Fruit fly (Drosophila melanogaster) whole organism, wandering third instar larva: ENCODE data around the gene gdrd.

Source experiments
- Abd-B ChIP-seq: fragments of >200 bp; optimal IDR thresholded peaks from 2 replicates; lab custom pipeline; 2017; ENCODE audit warnings: missing biosample characterization, missing genetic modification characterization
- CG32264 ChIP-seq: fragments of 200-800 bp; sonication (Bioruptor generic); optimal IDR thresholded peaks from 2 replicates; lab custom pipeline; 2016; ENCODE audit warnings: missing biosample characterization, missing genetic modification characterization
- CG9705 ChIP-seq: fragments of 200-800 bp; sonication (Bioruptor generic); optimal IDR thresholded peaks from 2 replicates; lab custom pipeline; 2018; ENCODE audit warnings: missing biosample characterization, mild to moderate bottlenecking, missing genetic modification characterization
- CrebA ChIP-seq: fragments of 200-800 bp; sonication (Bioruptor generic); optimal IDR thresholded peaks from 2 replicates; lab custom pipeline; 2016; ENCODE audit warnings: missing biosample characterization, mild to moderate bottlenecking, missing genetic modification characterization, borderline replicate concordance
- Dfd ChIP-seq: fragments of >200 bp; optimal IDR thresholded peaks from 2 replicates; lab custom pipeline; 2017; ENCODE audit warnings: missing biosample characterization, missing genetic modification characterization
- Dif ChIP-seq: fragments of 200-275, 200-300 bp; sonication (Bioruptor generic); optimal IDR thresholded peaks from 2 replicates; lab custom pipeline; 2018; ENCODE audit warnings: missing biosample characterization, missing genetic modification characterization; ENCODE audit not compliant: partially characterized antibody
- GATAd ChIP-seq: sonication (Bioruptor generic); optimal IDR thresholded peaks from 2 replicates; lab custom pipeline; 2016; ENCODE audit warnings: missing biosample characterization, missing genetic modification characterization
- HLH106 ChIP-seq: fragments of 200-800 bp; optimal IDR thresholded peaks from 3 replicates; lab custom pipeline; 2019; ENCODE audit warnings: missing biosample characterization, mild to moderate bottlenecking, missing genetic modification characterization, moderate library complexity
- Hnf4 ChIP-seq: fragments of 200-800 bp; sonication (Bioruptor generic); optimal IDR thresholded peaks from 2 replicates; lab custom pipeline; 2016; ENCODE audit warnings: missing biosample characterization, mild to moderate bottlenecking, missing genetic modification characterization
- Hr78 ChIP-seq: fragments of >200 bp; optimal IDR thresholded peaks from 2 replicates; lab custom pipeline; 2017; ENCODE audit warnings: missing biosample characterization, missing genetic modification characterization
- Hr83 ChIP-seq: fragments of 200-300 bp; sonication (Bioruptor generic); optimal IDR thresholded peaks from 2 replicates; lab custom pipeline; 2016; ENCODE audit warnings: missing biosample characterization, mild to moderate bottlenecking, missing genetic modification characterization, moderate library complexity; ENCODE audit not compliant: poor library complexity, severe bottlenecking
- Jra ChIP-seq: sonication (Bioruptor generic); optimal IDR thresholded peaks from 2 replicates; lab custom pipeline; 2016; ENCODE audit warnings: missing biosample characterization, missing genetic modification characterization
- Myc ChIP-seq: fragments of >200 bp; optimal IDR thresholded peaks from 2 replicates; lab custom pipeline; 2017
- N ChIP-seq: fragments of >200 bp; optimal IDR thresholded peaks from 2 replicates; lab custom pipeline; 2018; ENCODE audit warnings: missing biosample characterization, missing external identifiers, missing genetic modification characterization
- Rel ChIP-seq, 2 experiments: fragments of 200-800 bp; sonication (Bioruptor generic) in 1 of 2; optimal IDR thresholded peaks; 2 replicates in 1 of 2; 3 replicates in 1 of 2; lab custom pipeline; 2016 to 2019; ENCODE audit warnings: mild to moderate bottlenecking in 2 of 2, missing biosample characterization in 2 of 2, missing genetic modification characterization in 2 of 2, moderate library complexity in 1 of 2
- Sp1 ChIP-seq: fragments of 200-800 bp; sonication (Bioruptor generic); optimal IDR thresholded peaks from 3 replicates; lab custom pipeline; 2019; ENCODE audit warnings: missing biosample characterization, mild to moderate bottlenecking, missing genetic modification characterization, moderate library complexity
- Vsx2 ChIP-seq: fragments of 200-300, 225-300 bp; sonication (Bioruptor generic); optimal IDR thresholded peaks from 2 replicates; lab custom pipeline; 2018; ENCODE audit warnings: missing biosample characterization, missing genetic modification characterization; ENCODE audit not compliant: partially characterized antibody
- br ChIP-seq: fragments of 200-800 bp; sonication (Bioruptor generic); optimal IDR thresholded peaks from 2 replicates; lab custom pipeline; 2016; ENCODE audit warnings: missing biosample characterization, missing genetic modification characterization
- brk ChIP-seq: fragments of 200-800 bp; sonication (Bioruptor generic); optimal IDR thresholded peaks from 2 replicates; lab custom pipeline; 2016; ENCODE audit warnings: missing biosample characterization, mild to moderate bottlenecking, missing genetic modification characterization
- dl ChIP-seq, 2 experiments: fragments of 175-275, 200-275 bp in 1 of 2; fragments of 200-275 bp in 1 of 2; sonication (Bioruptor generic); optimal IDR thresholded peaks; lab custom pipeline; 2018; ENCODE audit warnings: mild to moderate bottlenecking in 2 of 2, missing biosample characterization in 2 of 2, missing genetic modification characterization in 2 of 2, moderate library complexity in 2 of 2; ENCODE audit not compliant: partially characterized antibody in 2 of 2, insufficient read depth in 1 of 2
- dmrt93B ChIP-seq: fragments of 200-800 bp; sonication (Bioruptor generic); optimal IDR thresholded peaks from 2 replicates; lab custom pipeline; 2018; ENCODE audit warnings: missing biosample characterization, mild to moderate bottlenecking, missing genetic modification characterization
- dsf ChIP-seq: sonication (Bioruptor generic); optimal IDR thresholded peaks from 2 replicates; lab custom pipeline; 2016; ENCODE audit warnings: missing biosample characterization, missing genetic modification characterization, borderline replicate concordance
- ey ChIP-seq: fragments of 200-800 bp; sonication (Bioruptor generic); optimal IDR thresholded peaks from 2 replicates; lab custom pipeline; 2016; ENCODE audit warnings: missing biosample characterization, missing genetic modification characterization
- foxo ChIP-seq, 2 experiments: fragments of 200-800 bp; sonication (Bioruptor generic); optimal IDR thresholded peaks; 2 replicates in 1 of 2; 3 replicates in 1 of 2; lab custom pipeline; 2016 to 2017; ENCODE audit warnings: missing biosample characterization in 2 of 2, missing genetic modification characterization in 2 of 2
- fru ChIP-seq: fragments of 200-800 bp; sonication (Bioruptor generic); optimal IDR thresholded peaks from 3 replicates; lab custom pipeline; 2016; ENCODE audit warnings: missing biosample characterization, mild to moderate bottlenecking, missing genetic modification characterization
- h ChIP-seq: fragments of 200-800 bp; sonication (Bioruptor generic); optimal IDR thresholded peaks from 3 replicates; lab custom pipeline; 2016; ENCODE audit warnings: missing biosample characterization, mild to moderate bottlenecking, missing genetic modification characterization
- lola ChIP-seq: fragments of >200 bp; optimal IDR thresholded peaks from 2 replicates; lab custom pipeline; 2017; ENCODE audit warnings: missing biosample characterization, missing genetic modification characterization
- pan ChIP-seq: fragments of >200 bp; optimal IDR thresholded peaks from 2 replicates; lab custom pipeline; 2017
- psq ChIP-seq: fragments of 200-800 bp; sonication (Bioruptor generic); optimal IDR thresholded peaks from 3 replicates; lab custom pipeline; 2017; ENCODE audit warnings: missing biosample characterization, mild to moderate bottlenecking, missing genetic modification characterization, moderate library complexity
- sage ChIP-seq: fragments of 200-800 bp; sonication (Bioruptor generic); optimal IDR thresholded peaks from 2 replicates; lab custom pipeline; 2016; ENCODE audit warnings: missing biosample characterization, mild to moderate bottlenecking, missing genetic modification characterization
- sv ChIP-seq: fragments of 200-800 bp; sonication (Bioruptor generic); optimal IDR thresholded peaks from 3 replicates; lab custom pipeline; 2016; ENCODE audit warnings: missing biosample characterization, missing genetic modification characterization
- usp ChIP-seq: fragments of >200 bp; optimal IDR thresholded peaks from 2 replicates; lab custom pipeline; 2017; ENCODE audit warnings: missing biosample characterization, missing genetic modification characterization
- woc ChIP-seq: sonication (Bioruptor generic); optimal IDR thresholded peaks from 2 replicates; lab custom pipeline; 2016; ENCODE audit warnings: missing biosample characterization, mild to moderate bottlenecking, missing genetic modification characterization

The gdrd gene

dm6 chr3L:14691047-14691446 is at the start of gene gdrd:
Gene gdrd (plus strand): TSS chr3L:14691347.
- TF ChIP-seq woc (GFP tag; lab: Kevin White, UChicago) (no peak), HLH106 (tag; lab: Kevin White, UChicago) (no peak), h (GFP tag; lab: Kevin White, UChicago) (no peak), dl (GFP tag; optimal IDR thresholded peaks at IDR 0.05; lab: Kevin White, UChicago; ENCODE audit: insufficient read depth in 1 of 2, partially characterized antibody in 2 of 2) (no peak)

- no peak for TF ChIP-seq dmrt93B (GFP tag; lab: Kevin White, UChicago)
- TF ChIP-seq fru = no peak
- no peak for TF ChIP-seq Dfd (GFP tag; lab: Kevin White, UChicago)
- no peak for TF ChIP-seq woc (GFP tag; lab: Kevin White, UChicago)
- no peak for TF ChIP-seq CrebA (GFP tag; lab: Kevin White, UChicago)
- no peak for TF ChIP-seq N (GFP tag; lab: Kevin White, UChicago)
- no peak for TF ChIP-seq CG9705 (GFP tag; lab: Kevin White, UChicago)
- no peak for TF ChIP-seq Hr83 (GFP tag; lab: Kevin White, UChicago)
- TF ChIP-seq Rel (GFP tag; optimal IDR thresholded peaks at IDR 0.05; lab: Kevin White, UChicago) = no peak
- TF ChIP-seq Rel (tag; optimal IDR thresholded peaks at IDR 0.05; lab: Kevin White, UChicago) = no peak
- TF ChIP-seq psq (GFP tag; lab: Kevin White, UChicago) = no peak
Measured at dm6 chr3L:14641969-14642485, 49.1 kb upstream of the gdrd start.

DNA sequence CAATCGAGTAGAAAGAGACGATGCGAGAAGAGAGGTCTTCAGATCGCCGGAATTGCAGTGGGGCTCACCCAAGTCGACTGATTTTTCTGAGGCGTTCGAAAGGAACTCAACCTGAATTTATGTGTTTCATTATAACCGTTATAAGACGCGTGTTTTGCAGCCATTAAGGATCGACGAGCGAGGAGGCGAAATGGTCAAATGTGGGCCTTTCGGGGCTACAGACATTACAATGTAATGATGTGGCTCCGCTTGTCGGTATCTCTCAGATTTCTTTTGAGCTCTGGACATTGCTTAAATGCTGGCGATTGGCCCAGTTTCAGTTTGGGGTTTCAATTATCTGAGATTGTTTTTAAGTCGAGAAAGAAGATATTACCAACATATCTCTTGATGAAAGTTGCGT is 48.3 kb upstream of the gdrd start:
- TF ChIP-seq foxo (GFP tag; optimal IDR thresholded peaks at IDR 0.05; lab: Kevin White, UChicago) (no peak), dsf (GFP tag; lab: Kevin White, UChicago) (no peak), dl (GFP tag; optimal IDR thresholded peaks at IDR 0.05; lab: Kevin White, UChicago; ENCODE audit: insufficient read depth in 1 of 2, partially characterized antibody in 2 of 2) (no peak), Hnf4 (no peak), Vsx2 (GFP tag; lab: Kevin White, UChicago) (no peak), h (GFP tag; lab: Kevin White, UChicago) (no peak), sv (GFP tag; lab: Kevin White, UChicago) (no peak), Myc (lab: Kevin White, UChicago) (no peak), brk (no peak), lola (no peak), CG32264 (GFP tag; lab: Kevin White, UChicago) (no peak), ey (GFP tag; lab: Kevin White, UChicago) (no peak), pan (lab: Kevin White, UChicago) (no peak), GATAd (GFP tag; lab: Kevin White, UChicago) (no peak), CrebA (GFP tag; lab: Kevin White, UChicago) (no peak), dmrt93B (GFP tag; lab: Kevin White, UChicago) (no peak), Dif (GFP tag; lab: Kevin White, UChicago) (no peak), usp (GFP tag; lab: Kevin White, UChicago) (no peak)

DNA sequence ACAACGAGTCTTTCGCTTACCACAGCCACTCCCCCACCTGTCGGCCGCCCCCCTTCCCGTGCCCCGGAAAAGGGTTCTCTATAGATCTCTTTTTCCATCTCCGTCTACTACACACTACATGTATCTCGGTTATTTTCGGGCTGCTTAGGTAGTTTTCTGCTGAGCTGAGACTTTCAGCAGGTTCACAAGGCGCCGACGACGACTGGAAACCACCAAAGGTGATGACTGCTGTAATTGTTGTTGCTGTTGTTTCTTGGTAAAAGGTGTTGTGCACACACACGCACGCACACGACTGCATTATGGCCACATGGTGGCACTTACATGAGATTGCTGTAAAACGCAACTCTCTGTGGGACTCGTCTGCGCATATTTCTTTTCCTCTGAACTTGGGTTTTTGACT is 47.5 kb upstream of the gdrd start:
- TF ChIP-seq Hr83 (GFP tag; lab: Kevin White, UChicago) = no peak
- no peak for TF ChIP-seq Rel (GFP tag; optimal IDR thresholded peaks at IDR 0.05; lab: Kevin White, UChicago)
- no peak for TF ChIP-seq Rel (tag; optimal IDR thresholded peaks at IDR 0.05; lab: Kevin White, UChicago)
- TF ChIP-seq Jra = no peak
- TF ChIP-seq CG32264 (GFP tag; lab: Kevin White, UChicago) = no peak
- TF ChIP-seq Abd-B = no peak

DNA sequence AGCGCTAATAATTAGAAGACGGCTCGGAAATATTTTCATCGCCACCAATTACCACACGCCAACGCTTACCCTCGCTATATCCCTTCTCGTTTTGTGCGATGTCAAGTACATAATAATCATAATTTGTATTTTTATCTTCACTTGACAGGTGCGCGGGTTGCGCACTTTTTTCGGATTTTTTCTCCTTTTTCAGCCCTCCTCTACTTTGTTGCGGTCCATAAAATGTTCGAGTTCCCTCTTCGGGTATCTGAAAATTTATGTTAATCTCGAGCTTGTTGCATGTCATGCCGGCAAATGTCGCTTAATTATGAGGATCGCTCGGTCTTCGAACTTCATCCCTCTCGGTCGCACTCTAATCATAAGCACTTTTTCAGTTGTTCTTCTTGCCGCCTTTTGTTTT is 46.0 kb upstream of the gdrd start:
- TF ChIP-seq lola (no peak), HLH106 (tag; lab: Kevin White, UChicago) (no peak), Hnf4 (no peak), CG9705 (GFP tag; lab: Kevin White, UChicago) (no peak), Sp1 (GFP tag; lab: Kevin White, UChicago) (no peak), Dfd (GFP tag; lab: Kevin White, UChicago) (no peak), psq (GFP tag; lab: Kevin White, UChicago) (no peak), br (GFP tag; lab: Kevin White, UChicago) (no peak), dmrt93B (GFP tag; lab: Kevin White, UChicago) (no peak), Hr78 (GFP tag; lab: Kevin White, UChicago) (no peak), sage (GFP tag; lab: Kevin White, UChicago) (no peak), dl (GFP tag; optimal IDR thresholded peaks at IDR 0.05; lab: Kevin White, UChicago; ENCODE audit: insufficient read depth in 1 of 2, partially characterized antibody in 2 of 2) (no peak), Vsx2 (GFP tag; lab: Kevin White, UChicago) (no peak), Jra (no peak)
